Worm (Caenorhabditis elegans) whole organism, mixed stage, embryonic: ENCODE data around the gene hlh-14.

Source experiments
- M03D4.4 ChIP-seq: sonication (generic microtip); optimal IDR thresholded peaks from 2 replicates; lab custom pipeline; 2017; ENCODE audit warnings: mild to moderate bottlenecking, missing genetic modification characterization, missing compliant biosample characterization
- ceh-39 ChIP-seq: fragments of 150-350 bp; optimal IDR thresholded peaks from 2 replicates; lab custom pipeline; 2014; ENCODE audit warnings: missing biosample characterization, missing genetic modification characterization
- ceh-43 ChIP-seq: fragments of 200-800 bp; sonication (Bioruptor generic); optimal IDR thresholded peaks from 2 replicates; lab custom pipeline; 2018; ENCODE audit warnings: mild to moderate bottlenecking, missing genetic modification characterization, moderate library complexity, missing compliant biosample characterization
- ceh-83 ChIP-seq: fragments of 200-800 bp; sonication (Bioruptor generic); optimal IDR thresholded peaks from 2 replicates; lab custom pipeline; 2018; ENCODE audit warnings: mild to moderate bottlenecking, missing genetic modification characterization, missing compliant biosample characterization
- cnd-1 ChIP-seq: fragments of 200-800 bp; sonication (Bioruptor generic); optimal IDR thresholded peaks from 2 replicates; lab custom pipeline; 2018; ENCODE audit warnings: mild to moderate bottlenecking, missing genetic modification characterization, missing compliant biosample characterization
- drap-1 ChIP-seq: fragments of 200-800 bp; sonication (Bioruptor generic); optimal IDR thresholded peaks from 3 replicates; lab custom pipeline; 2018; ENCODE audit warnings: mild to moderate bottlenecking, missing genetic modification characterization, missing compliant biosample characterization
- elt-1 ChIP-seq: sonication (generic microtip); optimal IDR thresholded peaks from 2 replicates; lab custom pipeline; 2017; ENCODE audit warnings: missing genetic modification characterization, mild to moderate bottlenecking, missing compliant biosample characterization, antibody characterized with exemption, moderate library complexity, borderline replicate concordance; ENCODE audit not compliant: insufficient read depth
- elt-3 ChIP-seq: fragments of 150-350 bp; optimal IDR thresholded peaks from 2 replicates; lab custom pipeline; 2014; ENCODE audit warnings: missing biosample characterization, missing genetic modification characterization
- flh-1 ChIP-seq: fragments of 200-800 bp; sonication (Bioruptor generic); optimal IDR thresholded peaks from 2 replicates; lab custom pipeline; 2018; ENCODE audit warnings: mild to moderate bottlenecking, missing genetic modification characterization, moderate library complexity, missing compliant biosample characterization
- ham-2 ChIP-seq: fragments of 200-800 bp; sonication (Bioruptor generic); optimal IDR thresholded peaks from 2 replicates; lab custom pipeline; 2018; ENCODE audit warnings: mild to moderate bottlenecking, missing genetic modification characterization, missing compliant biosample characterization
- hlh-1 ChIP-seq: fragments of 150-350 bp; optimal IDR thresholded peaks from 2 replicates; lab custom pipeline; 2014; ENCODE audit warnings: missing biosample characterization, missing genetic modification reagents, missing genetic modification characterization
- lin-13 ChIP-seq: fragments of 150-350 bp; optimal IDR thresholded peaks from 2 replicates; lab custom pipeline; 2014; ENCODE audit warnings: missing biosample characterization, missing genetic modification characterization
- lin-32 ChIP-seq: fragments of 200-800 bp; sonication (Bioruptor generic); optimal IDR thresholded peaks from 2 replicates; lab custom pipeline; 2018; ENCODE audit warnings: mild to moderate bottlenecking, missing genetic modification characterization, missing compliant biosample characterization
- lsy-2 ChIP-seq: fragments of 150-350 bp; optimal IDR thresholded peaks from 2 replicates; lab custom pipeline; 2014; ENCODE audit warnings: missing biosample characterization, missing genetic modification characterization
- mab-5 ChIP-seq: fragments of 150-350 bp; optimal IDR thresholded peaks from 2 replicates; lab custom pipeline; 2014; ENCODE audit warnings: missing biosample characterization, missing genetic modification characterization
- mep-1 ChIP-seq: fragments of 150-350 bp; optimal IDR thresholded peaks from 2 replicates; lab custom pipeline; 2017; ENCODE audit warnings: missing biosample characterization, missing genetic modification reagents, missing genetic modification characterization, inconsistent platforms
- mls-2 ChIP-seq: sonication (generic microtip); optimal IDR thresholded peaks from 2 replicates; lab custom pipeline; 2016; ENCODE audit warnings: mild to moderate bottlenecking, missing genetic modification characterization, moderate library complexity, missing compliant biosample characterization
- nhr-12 ChIP-seq: fragments of 150-350 bp; optimal IDR thresholded peaks from 2 replicates; lab custom pipeline; 2014; ENCODE audit warnings: missing biosample characterization, missing genetic modification characterization
- nhr-2 ChIP-seq: fragments of 150-350 bp; optimal IDR thresholded peaks from 2 replicates; lab custom pipeline; 2014; ENCODE audit warnings: missing biosample characterization, missing genetic modification characterization
- nhr-237 ChIP-seq: fragments of 150-350 bp; optimal IDR thresholded peaks from 2 replicates; lab custom pipeline; 2014; ENCODE audit warnings: missing biosample characterization, missing genetic modification characterization
- pha-4 ChIP-seq: fragments of 150-350 bp; optimal IDR thresholded peaks from 2 replicates; lab custom pipeline; 2018; ENCODE audit warnings: missing biosample characterization, missing genetic modification reagents, missing genetic modification characterization
- sem-2 ChIP-seq: fragments of 200-800 bp; sonication (Bioruptor generic); optimal IDR thresholded peaks from 2 replicates; lab custom pipeline; 2018; ENCODE audit warnings: mild to moderate bottlenecking, missing genetic modification characterization, missing compliant biosample characterization
- snpc-4 ChIP-seq: fragments of 150-350 bp; optimal IDR thresholded peaks from 2 replicates; lab custom pipeline; 2014; ENCODE audit warnings: missing biosample characterization, missing genetic modification characterization
- sptf-1 ChIP-seq: sonication (generic microtip); optimal IDR thresholded peaks from 2 replicates; lab custom pipeline; 2017; ENCODE audit warnings: mild to moderate bottlenecking, missing genetic modification characterization, moderate library complexity, missing compliant biosample characterization
- tbx-8 ChIP-seq: fragments of 200-800 bp; sonication (Bioruptor generic); optimal IDR thresholded peaks from 2 replicates; lab custom pipeline; 2018; ENCODE audit warnings: mild to moderate bottlenecking, missing genetic modification characterization, moderate library complexity, missing compliant biosample characterization
- unc-120 ChIP-seq: sonication (generic microtip); optimal IDR thresholded peaks from 2 replicates; lab custom pipeline; 2017; ENCODE audit warnings: missing genetic modification characterization, missing compliant biosample characterization; ENCODE audit not compliant: poor library complexity, severe bottlenecking
- unc-39 ChIP-seq: fragments of 150-350 bp; optimal IDR thresholded peaks from 2 replicates; lab custom pipeline; 2014; ENCODE audit warnings: missing biosample characterization, missing genetic modification characterization
- unc-62 ChIP-seq: fragments of 150-350 bp; optimal IDR thresholded peaks from 2 replicates; lab custom pipeline; 2014; ENCODE audit warnings: missing biosample characterization, missing genetic modification reagents, missing genetic modification characterization
- zip-8 ChIP-seq: fragments of 150-350 bp; optimal IDR thresholded peaks from 2 replicates; lab custom pipeline; 2014; ENCODE audit warnings: missing biosample characterization, missing genetic modification characterization
- ztf-11 ChIP-seq: fragments of 150-350 bp; optimal IDR thresholded peaks from 2 replicates; lab custom pipeline; 2014; ENCODE audit warnings: missing biosample characterization, missing genetic modification characterization

The hlh-14 gene

ce11 chrII:5747312-5747711 lies 8.6 kb upstream of the hlh-14 start:
- TF ChIP-seq nhr-2 (tag; lab: Kevin White, UChicago) (no peak), unc-120 (tag; lab: Kevin White, UChicago) (no peak), cnd-1 (tag; lab: Kevin White, UChicago) (no peak), nhr-12 (tag; lab: Kevin White, UChicago) (no peak), elt-1 (tag; lab: Kevin White, UChicago) (no peak), M03D4.4 (tag; lab: Kevin White, UChicago) (no peak), hlh-1 (tag; lab: Kevin White, UChicago) (no peak), mep-1 (tag; lab: Kevin White, UChicago) (no peak), mab-5 (tag; lab: Kevin White, UChicago) (no peak), unc-39 (no peak), drap-1 (no peak)

ce11 chrII:5745088-5745487 lies 6.4 kb upstream of the hlh-14 start, which contains the start of gene F10C1.9:
F10C1.9 (minus strand) TSS chrII:5745284.
- TF ChIP-seq zip-8 (tag; lab: Kevin White, UChicago) (peak; percentile 95), pha-4 (tag; lab: Kevin White, UChicago) (no peak), ceh-39 (tag; lab: Kevin White, UChicago) (no peak), cnd-1 (tag; lab: Kevin White, UChicago) (no peak), elt-1 (tag; lab: Kevin White, UChicago) (no peak), nhr-2 (tag; lab: Kevin White, UChicago) (peak; percentile 88)

ce11 chrII:5744342-5744741 lies 5.6 kb upstream of the hlh-14 start:
- no peak for TF ChIP-seq ztf-11 (tag; lab: Kevin White, UChicago)
- no peak for TF ChIP-seq drap-1
- TF ChIP-seq unc-62 (GFP tag; lab: Kevin White, UChicago): no peak
- no peak for TF ChIP-seq elt-1 (tag; lab: Kevin White, UChicago)
- no peak for TF ChIP-seq M03D4.4 (tag; lab: Kevin White, UChicago)
- TF ChIP-seq unc-120 (tag; lab: Kevin White, UChicago): no peak
- TF ChIP-seq lin-32 (GFP tag; lab: Kevin White, UChicago): no peak
- no peak for TF ChIP-seq snpc-4 (tag; lab: Kevin White, UChicago)
- TF ChIP-seq ceh-83 (GFP tag; lab: Kevin White, UChicago): no peak
- no peak for TF ChIP-seq elt-3 (tag; lab: Kevin White, UChicago)
- no peak for TF ChIP-seq nhr-237
- no peak for TF ChIP-seq tbx-8 (GFP tag; lab: Kevin White, UChicago)
- TF ChIP-seq ham-2 (GFP tag; lab: Kevin White, UChicago): no peak
- TF ChIP-seq lin-13 (tag; lab: Kevin White, UChicago): no peak
- TF ChIP-seq nhr-2 (tag; lab: Kevin White, UChicago): no peak
- no peak for TF ChIP-seq cnd-1 (tag; lab: Kevin White, UChicago)
- TF ChIP-seq sptf-1 (tag; lab: Kevin White, UChicago): no peak
- TF ChIP-seq sem-2 (GFP tag; lab: Kevin White, UChicago): no peak

ce11 chrII:5742767-5743166 lies 4.1 kb upstream of the hlh-14 start:
- TF ChIP-seq unc-120 (tag; lab: Kevin White, UChicago): no peak
- no peak for TF ChIP-seq flh-1 (GFP tag; lab: Kevin White, UChicago)
- no peak for TF ChIP-seq lsy-2 (tag; lab: Kevin White, UChicago)

- no peak for TF ChIP-seq elt-3 (tag; lab: Kevin White, UChicago)
- TF ChIP-seq zip-8 (tag; lab: Kevin White, UChicago): no peak
- TF ChIP-seq mls-2 (tag; lab: Kevin White, UChicago): no peak
- TF ChIP-seq sem-2 (GFP tag; lab: Kevin White, UChicago): no peak
- TF ChIP-seq tbx-8 (GFP tag; lab: Kevin White, UChicago): no peak
- TF ChIP-seq, all 35 proteins: peak for 0
These were observed 2.1 kb downstream of the hlh-14 start for ce11 chrII:5736599-5736998.

- TF ChIP-seq ceh-43 (GFP tag; lab: Kevin White, UChicago): no peak
- peak; percentile 78 for TF ChIP-seq nhr-2 (tag; lab: Kevin White, UChicago)
- peak; percentile 61 for TF ChIP-seq elt-1 (tag; lab: Kevin White, UChicago)
These were observed 3.0 kb downstream of the hlh-14 start for ce11 chrII:5735744-5736143.
